Worm (Caenorhabditis elegans): ENCODE data around the gene lpd-9.

lpd-9 gene

DNA sequence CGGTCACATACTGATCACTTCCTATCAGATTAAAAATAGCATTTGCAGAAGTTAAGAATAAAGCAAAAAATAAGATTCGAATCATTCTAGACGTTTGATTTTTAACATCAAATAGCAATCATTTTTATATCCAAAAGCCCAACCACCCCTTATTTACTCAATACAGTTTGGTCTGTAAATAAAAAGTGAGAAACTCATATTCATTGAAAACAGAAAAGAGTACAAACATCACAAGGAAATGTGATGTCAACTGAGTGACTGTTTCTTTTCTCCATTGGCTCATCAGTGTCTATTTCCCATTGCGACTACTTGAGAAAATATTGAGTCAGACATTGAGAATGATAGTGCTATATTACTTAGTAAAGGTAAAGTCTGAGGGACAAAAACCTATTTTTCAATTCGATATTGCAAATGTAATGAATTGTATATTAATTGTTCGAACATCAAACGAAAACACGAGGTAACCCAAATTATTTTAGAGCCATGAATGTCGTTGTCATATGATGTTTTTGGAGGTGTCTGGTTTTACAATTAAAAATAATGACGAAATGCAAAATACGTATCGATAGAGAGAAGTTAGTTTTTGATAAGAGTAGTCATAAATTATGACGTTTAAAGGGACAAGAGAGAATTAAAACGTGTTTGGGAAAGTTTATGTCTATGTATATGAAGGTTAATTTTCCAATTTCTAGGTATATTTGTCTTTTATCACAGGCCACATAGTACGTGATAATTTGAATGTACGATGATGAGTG lies 10.8 kb downstream of the lpd-9 start, which contains the start of gene ttr-23:
ttr-23 (minus strand) TSS at position 87 of the 755 bp plus-strand sequence.
- TF ChIP-seq W03F9.2 (tag; optimal IDR thresholded peaks at IDR 0.05) (no peak), dao-5 (tag; optimal IDR thresholded peaks at IDR 0.05) (no peak), him-1 (tag; optimal IDR thresholded peaks at IDR 0.05) (no peak)

DNA sequence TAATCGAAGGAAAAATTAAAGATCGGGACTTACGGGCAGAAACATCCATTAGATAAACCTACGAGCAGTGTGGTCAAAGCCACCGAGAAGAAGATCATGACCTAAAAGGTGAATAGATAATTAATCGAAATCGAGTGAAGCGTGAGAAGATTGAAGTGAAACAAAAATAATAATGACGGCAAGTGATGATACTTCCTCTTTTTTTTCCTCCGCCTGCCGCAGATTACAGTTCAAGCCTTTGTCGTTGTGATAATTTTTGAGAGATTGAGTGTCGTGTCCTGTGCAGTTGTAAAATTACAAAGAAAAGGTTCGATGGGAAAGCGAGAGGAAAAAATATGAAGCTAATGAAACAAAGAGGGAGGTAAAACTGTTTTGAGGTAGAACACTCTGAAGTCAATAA lies 13.4 kb downstream of the lpd-9 start, which contains the start of gene T21C9.9:
T21C9.9 (minus strand) TSS at position 101 of the 400 bp plus-strand sequence.
- no peak for TF ChIP-seq W03F9.2 (tag; optimal IDR thresholded peaks at IDR 0.05)
- TF ChIP-seq him-1 (tag; optimal IDR thresholded peaks at IDR 0.05) = no peak
- no peak for TF ChIP-seq dao-5 (tag; optimal IDR thresholded peaks at IDR 0.05)

DNA sequence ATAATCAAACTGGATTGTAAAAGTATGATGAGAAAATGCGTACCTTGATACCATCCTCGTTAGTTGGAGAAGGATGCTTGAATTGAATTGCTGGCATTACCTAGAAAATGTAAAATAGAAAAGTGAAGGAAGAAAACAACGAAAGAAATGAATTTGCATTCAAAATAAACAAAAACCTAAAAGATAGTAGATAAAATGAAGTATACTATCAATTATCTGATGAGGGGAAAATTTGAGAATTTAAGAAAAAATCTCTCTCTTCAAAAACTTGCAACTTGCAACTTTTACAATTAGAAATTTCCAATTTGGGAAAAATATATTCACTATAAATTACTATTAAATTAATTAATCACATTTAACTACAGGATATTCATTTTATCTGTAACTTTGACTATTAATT lies 15.7 kb downstream of the lpd-9 start, which contains the start of gene T21C9.11:
T21C9.11 (minus strand) TSS at position 101 of the 400 bp plus-strand sequence.
- TF ChIP-seq him-1 (tag; optimal IDR thresholded peaks at IDR 0.05) (no peak), dao-5 (tag; optimal IDR thresholded peaks at IDR 0.05) (no peak)

DNA sequence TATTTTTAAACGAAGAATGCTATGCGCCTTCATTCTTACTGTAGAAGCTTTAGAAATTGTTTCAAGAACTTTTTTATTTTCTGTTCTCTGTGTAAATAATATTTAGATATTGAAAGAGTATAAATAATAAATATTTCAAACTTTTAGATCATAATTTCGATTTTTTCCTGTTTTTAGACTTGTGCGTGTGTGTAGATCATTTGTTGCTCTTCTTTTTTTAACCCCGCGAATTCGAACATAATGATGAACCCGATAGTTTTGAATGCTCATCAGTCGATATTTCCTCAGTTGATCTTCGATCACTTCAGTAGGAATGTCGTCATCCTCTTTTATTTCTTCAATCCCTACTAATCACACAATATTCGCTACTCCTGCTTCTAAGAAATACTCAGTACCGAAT lies 18.1 kb downstream of the lpd-9 start, which contains the start of gene T21C9.13:
T21C9.13 (plus strand) TSS at position 33 of the 400 bp plus-strand sequence.
- TF ChIP-seq dao-5 (tag; optimal IDR thresholded peaks at IDR 0.05) = no peak
- TF ChIP-seq him-1 (tag; optimal IDR thresholded peaks at IDR 0.05) = no peak
- TF ChIP-seq W03F9.2 (tag; optimal IDR thresholded peaks at IDR 0.05) = no peak

DNA sequence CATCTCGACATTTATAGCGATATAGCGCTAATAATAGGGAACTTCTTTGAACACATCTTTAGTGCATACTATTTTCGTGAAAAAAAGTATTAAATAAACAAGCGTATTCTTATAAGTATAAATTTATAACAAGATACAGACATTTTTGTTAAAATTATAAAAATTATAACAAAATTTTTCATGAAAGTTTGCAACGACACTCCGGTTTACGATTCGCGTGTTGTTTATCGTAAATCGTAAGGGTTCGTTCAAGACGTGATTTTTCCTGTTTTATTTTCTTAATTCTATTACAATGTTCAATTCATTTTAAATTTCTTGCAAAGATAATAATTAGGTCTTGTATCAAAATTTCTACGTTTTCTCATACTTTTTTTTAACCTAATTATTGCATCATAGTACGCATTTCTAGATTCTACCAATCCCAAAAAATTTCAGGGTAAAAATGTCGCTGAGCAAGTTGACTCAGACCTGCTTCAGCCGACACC lies 19.6 kb downstream of the lpd-9 start, which contains the start of gene scpl-4:
scpl-4 (plus strand) TSS at position 435 of the 485 bp plus-strand sequence.
- no peak for TF ChIP-seq him-1 (tag; optimal IDR thresholded peaks at IDR 0.05)
- TF ChIP-seq W03F9.2 (tag; optimal IDR thresholded peaks at IDR 0.05) = no peak
- no peak for TF ChIP-seq dao-5 (tag; optimal IDR thresholded peaks at IDR 0.05)

DNA sequence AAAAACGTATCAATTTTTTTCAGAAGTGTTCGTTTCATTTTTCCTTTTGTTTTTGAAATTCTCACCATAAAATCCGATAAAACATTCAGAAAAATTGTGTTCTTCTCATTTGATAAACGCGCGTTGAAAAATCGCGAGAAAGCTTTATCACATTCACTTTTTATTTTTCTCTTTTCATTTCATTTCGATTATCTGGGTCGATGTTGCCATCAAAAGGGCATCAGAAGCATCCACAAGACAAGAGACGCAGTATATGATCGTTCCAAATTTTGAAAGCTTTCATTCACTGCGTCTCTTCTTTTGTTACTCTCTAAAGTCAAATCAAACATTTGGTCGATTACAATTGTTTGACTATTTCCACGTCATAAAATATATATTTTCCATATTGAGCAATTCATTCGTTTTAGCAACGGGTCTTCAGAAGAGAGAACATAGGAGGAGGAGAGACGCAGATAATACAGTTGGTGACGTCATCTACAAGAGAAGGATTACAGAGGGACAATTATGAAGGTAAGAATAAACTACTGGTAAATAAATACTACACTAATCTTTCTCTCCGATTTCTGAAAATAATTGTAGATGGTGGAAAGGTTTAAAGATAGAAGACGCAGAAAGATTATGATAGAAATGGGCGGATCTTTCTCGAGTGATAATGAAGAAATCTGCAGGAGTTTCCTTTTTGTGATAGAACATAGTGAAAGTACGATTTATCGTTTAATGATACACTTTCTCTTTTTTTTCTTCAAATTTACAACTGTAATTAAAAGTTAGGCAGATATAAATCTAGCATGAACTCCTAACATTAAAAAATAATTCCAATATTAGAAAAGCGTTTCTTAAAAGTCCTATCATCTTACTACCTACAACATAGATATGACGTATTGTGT lies 23.2 kb downstream of the lpd-9 start, which contains the start of gene H27A22.1:
H27A22.1 (plus strand) TSS at position 505 of the 887 bp plus-strand sequence.
- TF ChIP-seq dao-5 (tag; optimal IDR thresholded peaks at IDR 0.05) = no peak
- no peak for TF ChIP-seq W03F9.2 (tag; optimal IDR thresholded peaks at IDR 0.05)

DNA sequence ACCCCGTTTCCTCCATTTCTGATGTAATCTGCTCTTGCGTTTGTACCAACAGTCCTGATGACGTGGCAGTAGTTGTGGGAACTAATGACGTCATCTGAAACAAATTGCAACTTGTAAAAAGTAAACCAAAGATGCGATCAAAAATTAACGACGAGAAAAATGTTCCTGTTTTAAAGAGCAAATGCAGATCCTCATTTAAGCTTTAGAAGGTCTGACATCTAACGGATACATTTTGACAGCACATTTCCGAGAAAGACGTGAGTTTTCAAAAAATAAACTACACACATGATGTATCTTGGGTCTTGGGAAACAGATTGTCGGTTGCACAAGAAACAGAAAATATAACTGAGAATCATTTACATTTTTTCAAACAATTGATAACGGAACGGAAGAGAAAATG lies 36.4 kb downstream of the lpd-9 start, which contains the start of gene H09F14.1:
H09F14.1 (minus strand) TSS at position 101 of the 400 bp plus-strand sequence.
- TF ChIP-seq dao-5 (tag; optimal IDR thresholded peaks at IDR 0.05) (no peak), W03F9.2 (tag; optimal IDR thresholded peaks at IDR 0.05) (no peak), him-1 (tag; optimal IDR thresholded peaks at IDR 0.05) (no peak)

Data from whole organism, L4/young adult.